Worm (Caenorhabditis elegans) whole organism, late embryonic: Measurements from ENCODE around the gene oef-1.

Experiments used
- ceh-22 ChIP-seq: sonication (generic microtip); optimal IDR thresholded peaks from 2 replicates; lab custom pipeline; 2017; ENCODE audit warnings: missing biosample characterization, missing genetic modification characterization
- ceh-9 ChIP-seq: sonication (generic microtip); optimal IDR thresholded peaks from 2 replicates; lab custom pipeline; 2016; ENCODE audit warnings: mild to moderate bottlenecking, missing genetic modification characterization, inconsistent platforms, missing compliant biosample characterization
- dmd-4 ChIP-seq: sonication (generic microtip); optimal IDR thresholded peaks from 2 replicates; lab custom pipeline; 2016; ENCODE audit warnings: borderline replicate concordance, missing genetic modification characterization, missing compliant biosample characterization
- elt-2 ChIP-seq: sonication (generic microtip); optimal IDR thresholded peaks from 2 replicates; lab custom pipeline; 2016; ENCODE audit warnings: missing genetic modification reagents, missing genetic modification characterization, missing compliant biosample characterization
- ets-4 ChIP-seq: sonication (generic microtip); optimal IDR thresholded peaks from 2 replicates; lab custom pipeline; 2016; ENCODE audit warnings: missing genetic modification characterization, missing compliant biosample characterization
- fax-1 ChIP-seq: sonication (generic microtip); optimal IDR thresholded peaks from 2 replicates; lab custom pipeline; 2016; ENCODE audit warnings: missing genotype, missing genetic modification characterization, missing compliant biosample characterization
- hlh-8 ChIP-seq: sonication (generic microtip); optimal IDR thresholded peaks from 2 replicates; lab custom pipeline; 2016; ENCODE audit warnings: missing genotype, missing genetic modification characterization, missing compliant biosample characterization
- nhr-11 ChIP-seq: fragments of 150-350 bp; optimal IDR thresholded peaks from 2 replicates; lab custom pipeline; 2014; ENCODE audit warnings: missing biosample characterization, missing genetic modification characterization
- pax-1 ChIP-seq: fragments of 150-350 bp; optimal IDR thresholded peaks from 2 replicates; lab custom pipeline; 2014; ENCODE audit warnings: missing biosample characterization, missing genetic modification characterization
- pha-4 ChIP-seq: fragments of 150-350 bp; optimal IDR thresholded peaks from 2 replicates; lab custom pipeline; 2018; ENCODE audit warnings: missing biosample characterization, missing genetic modification reagents, missing genetic modification characterization
- pqm-1 ChIP-seq: sonication (generic microtip); optimal IDR thresholded peaks from 2 replicates; lab custom pipeline; 2016; ENCODE audit warnings: missing genetic modification characterization, missing compliant biosample characterization

ce11 chrIV:7503322-7503721, 44.9 kb upstream of the oef-1 start, which contains the start of gene glt-6:
- TF ChIP-seq dmd-4 (tag; lab: Kevin White, UChicago): no peak
- no peak for TF ChIP-seq ets-4 (tag; lab: Kevin White, UChicago)
- no peak for TF ChIP-seq nhr-11
- TF ChIP-seq ceh-22: no peak
- TF ChIP-seq pha-4 (tag; lab: Kevin White, UChicago): no peak
- no peak for TF ChIP-seq hlh-8 (tag; lab: Kevin White, UChicago)
- TF ChIP-seq pqm-1 (tag; lab: Kevin White, UChicago): no peak
- no peak for TF ChIP-seq elt-2 (tag; lab: Kevin White, UChicago)
- TF ChIP-seq fax-1 (tag; lab: Kevin White, UChicago): no peak
- TF ChIP-seq pax-1 (tag; lab: Kevin White, UChicago): no peak
- no peak for TF ChIP-seq ceh-9 (tag; lab: Kevin White, UChicago)
